Fruit fly (Drosophila melanogaster) Kc167 (cell line): Measurements from ENCODE around the gene CG31769.

Experiments
- Sin3A ChIP-seq: fragments of >200 bp; optimal IDR thresholded peaks from 2 replicates; lab custom pipeline; 2018; ENCODE audit warnings: missing external identifiers
- h ChIP-seq: fragments of >200 bp; optimal IDR thresholded peaks from 3 replicates; lab custom pipeline; 2018; ENCODE audit warnings: missing external identifiers
- insv ChIP-seq: fragments of >200 bp; optimal IDR thresholded peaks from 3 replicates; lab custom pipeline; 2018; ENCODE audit warnings: missing external identifiers
- ttk ChIP-seq: sonication (Bioruptor generic); optimal IDR thresholded peaks from 2 replicates; lab custom pipeline; 2017; ENCODE audit warnings: missing external identifiers

dm6 chr2L:14136197-14136596, 25.7 kb upstream of the CG31769 start:
- TF ChIP-seq h (lab: Kevin White, UChicago): no peak
- no peak for TF ChIP-seq ttk (lab: Kevin White, UChicago)
- TF ChIP-seq insv (lab: Kevin White, UChicago): no peak
- TF ChIP-seq Sin3A: no peak
